Worm (Caenorhabditis elegans) whole organism, L1 larva: ENCODE measurements around the gene fkh-6.

Experiments
- C16A3.4 ChIP-seq: fragments of 150-350 bp; optimal IDR thresholded peaks from 2 replicates; lab custom pipeline; 2014; ENCODE audit warnings: missing biosample characterization, missing genetic modification characterization
- F16B12.6 ChIP-seq: fragments of 150-350 bp; optimal IDR thresholded peaks from 2 replicates; lab custom pipeline; 2014; ENCODE audit warnings: missing biosample characterization, missing genetic modification characterization
- aha-1 ChIP-seq: fragments of 150-350 bp; optimal IDR thresholded peaks from 2 replicates; lab custom pipeline; 2014; ENCODE audit warnings: missing biosample characterization, missing genetic modification characterization
- aly-2 ChIP-seq: fragments of 150-350 bp; optimal IDR thresholded peaks from 2 replicates; lab custom pipeline; 2014; ENCODE audit warnings: missing biosample characterization, missing genetic modification characterization
- ama-1 ChIP-seq: fragments of 150-350 bp; optimal IDR thresholded peaks from 2 replicates; lab custom pipeline; 2014
- ceh-63 ChIP-seq: fragments of 200-800 bp; sonication (Bioruptor generic); optimal IDR thresholded peaks from 2 replicates; lab custom pipeline; 2018; ENCODE audit warnings: mild to moderate bottlenecking, missing genetic modification characterization, missing compliant biosample characterization
- ceh-90 ChIP-seq: sonication (generic microtip); optimal IDR thresholded peaks from 2 replicates; lab custom pipeline; 2016; ENCODE audit warnings: missing genetic modification characterization, missing compliant biosample characterization
- efl-1 ChIP-seq, 4 experiments: fragments of 150-350 bp; optimal IDR thresholded peaks in 3 of 4; peaks in 1 of 4; 1 replicate in 1 of 4; 2 replicates in 3 of 4; lab custom pipeline; 2014; ENCODE audit warnings: missing biosample characterization in 2 of 4, missing genetic modification characterization in 2 of 4, missing genetic modification reagents in 2 of 4
- efl-3 ChIP-seq: fragments of 200-800 bp; sonication (Bioruptor generic); optimal IDR thresholded peaks from 2 replicates; lab custom pipeline; 2018; ENCODE audit warnings: mild to moderate bottlenecking, missing genetic modification characterization, missing compliant biosample characterization
- elt-2 ChIP-seq: sonication (generic microtip); optimal IDR thresholded peaks from 2 replicates; lab custom pipeline; 2016; ENCODE audit warnings: missing genetic modification characterization, mild to moderate bottlenecking, inconsistent platforms, missing compliant biosample characterization, missing genetic modification reagents
- ets-5 ChIP-seq: fragments of 200-800 bp; sonication (Bioruptor generic); IDR thresholded peaks from 2 replicates; pipeline ENCODE4 v1.3.6; 2022; ENCODE audit warnings: missing genetic modification characterization, missing compliant biosample characterization
- isw-1 ChIP-seq: fragments of 200-800 bp; sonication (Bioruptor generic); IDR thresholded peaks from 2 replicates; pipeline ENCODE4 v1.3.6; 2022; ENCODE audit warnings: missing genetic modification characterization, missing compliant biosample characterization
- lin-14 ChIP-seq: fragments of 200-800 bp; sonication (Bioruptor generic); optimal IDR thresholded peaks from 2 replicates; lab custom pipeline; 2018; ENCODE audit warnings: mild to moderate bottlenecking, missing genetic modification characterization, moderate library complexity, missing compliant biosample characterization
- lin-15B ChIP-seq: fragments of 150-350 bp; sonication (generic microtip); optimal IDR thresholded peaks from 3 replicates; lab custom pipeline; 2014; ENCODE audit warnings: missing biosample characterization, missing genetic modification characterization
- lin-39 ChIP-seq: fragments of 150-350 bp; optimal IDR thresholded peaks from 2 replicates; lab custom pipeline; 2014; ENCODE audit warnings: missing biosample characterization, missing genetic modification reagents, missing genetic modification characterization
- lsy-2 ChIP-seq, 2 experiments: fragments of 150-350 bp; optimal IDR thresholded peaks; 2 replicates each; lab custom pipeline; 2014; ENCODE audit warnings: missing biosample characterization in 2 of 2, missing genetic modification characterization in 2 of 2
- mdl-1 ChIP-seq, 2 experiments: fragments of 150-350 bp; optimal IDR thresholded peaks; 2 replicates each; lab custom pipeline; 2014 to 2017; ENCODE audit warnings: missing biosample characterization in 2 of 2, missing genetic modification characterization in 2 of 2, inconsistent platforms in 1 of 2
- nhr-12 ChIP-seq: sonication (generic microtip); optimal IDR thresholded peaks from 2 replicates; lab custom pipeline; 2017; ENCODE audit warnings: missing biosample characterization, missing genetic modification characterization
- nhr-19 ChIP-seq: fragments of 200-800 bp; sonication (Bioruptor generic); conservative IDR thresholded peaks from 2 replicates; pipeline ENCODE4 v1.3.6; 2022; ENCODE audit warnings: missing genetic modification characterization, missing compliant biosample characterization
- nhr-237 ChIP-seq: fragments of 150-350 bp; optimal IDR thresholded peaks from 2 replicates; lab custom pipeline; 2014; ENCODE audit warnings: missing biosample characterization, missing genetic modification characterization
- nhr-28 ChIP-seq: fragments of 150-350 bp; optimal IDR thresholded peaks from 2 replicates; lab custom pipeline; 2014; ENCODE audit warnings: missing biosample characterization, missing genetic modification characterization
- nhr-47 ChIP-seq: sonication (generic microtip); optimal IDR thresholded peaks from 2 replicates; lab custom pipeline; 2016; ENCODE audit warnings: mild to moderate bottlenecking, missing genetic modification characterization, moderate library complexity, missing compliant biosample characterization
- nhr-71 ChIP-seq: sonication (generic microtip); optimal IDR thresholded peaks from 2 replicates; lab custom pipeline; 2016; ENCODE audit warnings: mild to moderate bottlenecking, missing genetic modification characterization, moderate library complexity, missing compliant biosample characterization
- nhr-76 ChIP-seq: sonication (generic microtip); optimal IDR thresholded peaks from 2 replicates; lab custom pipeline; 2017; ENCODE audit warnings: missing biosample characterization, missing genetic modification characterization
- nhr-84 ChIP-seq: sonication (generic microtip); optimal IDR thresholded peaks from 2 replicates; lab custom pipeline; 2017; ENCODE audit warnings: missing biosample characterization, missing genetic modification characterization
- pag-3 ChIP-seq: sonication (generic microtip); optimal IDR thresholded peaks from 2 replicates; lab custom pipeline; 2017; ENCODE audit warnings: missing genetic modification characterization, mild to moderate bottlenecking, missing compliant biosample characterization, antibody characterized with exemption, borderline replicate concordance; ENCODE audit not compliant: insufficient read depth
- pax-3 ChIP-seq: fragments of 200-800 bp; sonication (Bioruptor generic); optimal IDR thresholded peaks from 2 replicates; lab custom pipeline; 2018; ENCODE audit warnings: mild to moderate bottlenecking, missing genetic modification characterization, moderate library complexity, missing compliant biosample characterization
- pqm-1 ChIP-seq: sonication (generic microtip); optimal IDR thresholded peaks from 3 replicates; lab custom pipeline; 2017; ENCODE audit warnings: missing biosample characterization, missing genetic modification characterization
- snu-23 ChIP-seq: sonication (generic microtip); optimal IDR thresholded peaks from 2 replicates; lab custom pipeline; 2016; ENCODE audit warnings: missing genetic modification characterization, missing compliant biosample characterization
- sox-4 ChIP-seq: sonication (generic microtip); optimal IDR thresholded peaks from 2 replicates; lab custom pipeline; 2016; ENCODE audit warnings: missing genetic modification characterization, missing compliant biosample characterization
- tbx-2 ChIP-seq: sonication (generic microtip); optimal IDR thresholded peaks from 2 replicates; lab custom pipeline; 2016; ENCODE audit warnings: missing genetic modification characterization, missing compliant biosample characterization
- unc-130 ChIP-seq: fragments of 150-350 bp; optimal IDR thresholded peaks from 2 replicates; lab custom pipeline; 2017; ENCODE audit warnings: missing biosample characterization, missing genetic modification characterization, inconsistent platforms
- unc-30 ChIP-seq: sonication (generic microtip); optimal IDR thresholded peaks from 2 replicates; lab custom pipeline; 2017; ENCODE audit warnings: missing biosample characterization, missing genetic modification characterization
- unc-62 ChIP-seq: fragments of 150-350 bp; optimal IDR thresholded peaks from 2 replicates; lab custom pipeline; 2014; ENCODE audit warnings: missing biosample characterization, missing genetic modification reagents, missing genetic modification characterization
- unc-86 ChIP-seq: sonication (generic microtip); optimal IDR thresholded peaks from 2 replicates; lab custom pipeline; 2016; ENCODE audit warnings: missing genetic modification characterization, missing compliant biosample characterization
- zag-1 ChIP-seq: fragments of 150-350 bp; optimal IDR thresholded peaks from 2 replicates; lab custom pipeline; 2014; ENCODE audit warnings: missing biosample characterization, missing genetic modification characterization
- zip-4 ChIP-seq: fragments of 200-800 bp; sonication (Bioruptor generic); optimal IDR thresholded peaks from 2 replicates; lab custom pipeline; 2018; ENCODE audit warnings: mild to moderate bottlenecking, missing genetic modification characterization, moderate library complexity, missing compliant biosample characterization

The fkh-6 gene

ce11 chrII:4374885-4375284 lies 8.3 kb downstream of the fkh-6 start:
- TF ChIP-seq ets-5 (no peak), zag-1 (tag; lab: Kevin White, UChicago) (no peak), efl-3 (GFP tag; lab: Kevin White, UChicago) (no peak), mdl-1 (tag; optimal IDR thresholded peaks at IDR 0.05; lab: Kevin White, UChicago) (no peak)

- TF ChIP-seq pqm-1 (no peak), efl-1 (optimal IDR thresholded peaks at IDR 0.05; lab: Kevin White, UChicago) (no peak), efl-1 (GFP tag; optimal IDR thresholded peaks at IDR 0.05 in 1 of 2; lab: Kevin White, UChicago) (peak in 1 of 2 experiments; percentile 8)
- TF ChIP-seq, all 84 proteins: peak for 1
These were observed 10.3 kb downstream of the fkh-6 start for ce11 chrII:4372867-4373397.

- TF ChIP-seq elt-2 (tag; lab: Kevin White, UChicago) (peak; percentile 72), pax-3 (tag; lab: Kevin White, UChicago) (no peak), tbx-2 (tag; lab: Kevin White, UChicago) (no peak), nhr-12 (tag; lab: Kevin White, UChicago) (no peak), pag-3 (tag; lab: Kevin White, UChicago) (no peak), nhr-47 (tag; lab: Kevin White, UChicago) (peak; percentile 28), nhr-71 (tag; lab: Kevin White, UChicago) (peak; percentile 4), zag-1 (tag; lab: Kevin White, UChicago) (no peak), zip-4 (GFP tag; lab: Kevin White, UChicago) (no peak), ceh-90 (tag; lab: Kevin White, UChicago) (no peak)
These were observed 10.8 kb downstream of the fkh-6 start, which contains the start of gene paic-1 for ce11 chrII:4372406-4372805. Gene paic-1 (minus strand): TSS chrII:4372525.

ce11 chrII:4370842-4371241 lies 12.4 kb downstream of the fkh-6 start:
- no peak for TF ChIP-seq ceh-63 (GFP tag; lab: Kevin White, UChicago)
- no peak for TF ChIP-seq sox-4
- no peak for TF ChIP-seq F16B12.6 (tag; lab: Kevin White, UChicago)
- no peak for TF ChIP-seq elt-2 (tag; lab: Kevin White, UChicago)
- no peak for TF ChIP-seq nhr-237 (tag; lab: Kevin White, UChicago)
- no peak for TF ChIP-seq lin-15B (tag; lab: Kevin White, UChicago)
- TF ChIP-seq nhr-84 (tag; lab: Kevin White, UChicago): no peak
- TF ChIP-seq nhr-12 (tag; lab: Kevin White, UChicago): no peak

ce11 chrII:4369715-4370114 lies 13.5 kb downstream of the fkh-6 start:
- no peak for TF ChIP-seq unc-86 (tag; lab: Kevin White, UChicago)
- no peak for TF ChIP-seq ets-5
- no peak for TF ChIP-seq pag-3 (tag; lab: Kevin White, UChicago)
- no peak for TF ChIP-seq nhr-19 (GFP tag; lab: Robert Waterston, UW)
- no peak for TF ChIP-seq unc-30
- no peak for TF ChIP-seq lin-39 (tag; lab: Kevin White, UChicago)
- no peak for TF ChIP-seq tbx-2 (tag; lab: Kevin White, UChicago)
- no peak for TF ChIP-seq C16A3.4 (tag; lab: Kevin White, UChicago)
- no peak for TF ChIP-seq unc-130 (tag; lab: Kevin White, UChicago)
- TF ChIP-seq F16B12.6 (tag; lab: Kevin White, UChicago): no peak
- no peak for TF ChIP-seq lsy-2 (tag; optimal IDR thresholded peaks at IDR 0.05; lab: Kevin White, UChicago)
- TF ChIP-seq lin-14 (GFP tag; lab: Kevin White, UChicago): no peak
- TF ChIP-seq nhr-84 (tag; lab: Kevin White, UChicago): no peak

- TF ChIP-seq nhr-28 (tag; lab: Kevin White, UChicago) (no peak), nhr-76 (tag; lab: Kevin White, UChicago) (no peak), mdl-1 (tag; optimal IDR thresholded peaks at IDR 0.05; lab: Kevin White, UChicago) (no peak), ama-1 (no peak), isw-1 (no peak), nhr-47 (tag; lab: Kevin White, UChicago) (no peak), unc-62 (GFP tag; lab: Kevin White, UChicago) (no peak), snu-23 (no peak), aha-1 (no peak), aly-2 (tag; lab: Kevin White, UChicago) (no peak)
These were observed 15.3 kb downstream of the fkh-6 start, which contains the start of gene try-9 for ce11 chrII:4367923-4368322. Gene try-9 (plus strand): TSS chrII:4368223.
